Worm (Caenorhabditis elegans) whole organism, L2 larva: ENCODE measurements around the gene sto-1.

Experiments used
- elt-3 ChIP-seq: sonication (generic microtip); optimal IDR thresholded peaks from 2 replicates; lab custom pipeline; 2017; ENCODE audit warnings: missing biosample characterization, missing genetic modification characterization
- nhr-25 ChIP-seq: fragments of 150-350 bp; sonication (generic microtip); optimal IDR thresholded peaks from 3 replicates; lab custom pipeline; 2014; ENCODE audit warnings: missing biosample characterization, missing genetic modification characterization
- nhr-6 ChIP-seq: fragments of 150-350 bp; optimal IDR thresholded peaks from 2 replicates; lab custom pipeline; 2014; ENCODE audit warnings: missing biosample characterization, missing genetic modification characterization
- unc-62 ChIP-seq: fragments of 150-350 bp; optimal IDR thresholded peaks from 2 replicates; lab custom pipeline; 2014; ENCODE audit warnings: missing biosample characterization, missing genetic modification reagents, missing genetic modification characterization

ce11 chrX:7547696-7548095 lies 14.9 kb upstream of the sto-1 start:
- TF ChIP-seq elt-3 (tag; lab: Kevin White, UChicago) (no peak), unc-62 (GFP tag; lab: Kevin White, UChicago) (no peak), nhr-6 (tag; lab: Kevin White, UChicago) (no peak), nhr-25 (no peak)
